Fruit fly (Drosophila melanogaster): ENCODE data around the gene Rox8.

DNA sequence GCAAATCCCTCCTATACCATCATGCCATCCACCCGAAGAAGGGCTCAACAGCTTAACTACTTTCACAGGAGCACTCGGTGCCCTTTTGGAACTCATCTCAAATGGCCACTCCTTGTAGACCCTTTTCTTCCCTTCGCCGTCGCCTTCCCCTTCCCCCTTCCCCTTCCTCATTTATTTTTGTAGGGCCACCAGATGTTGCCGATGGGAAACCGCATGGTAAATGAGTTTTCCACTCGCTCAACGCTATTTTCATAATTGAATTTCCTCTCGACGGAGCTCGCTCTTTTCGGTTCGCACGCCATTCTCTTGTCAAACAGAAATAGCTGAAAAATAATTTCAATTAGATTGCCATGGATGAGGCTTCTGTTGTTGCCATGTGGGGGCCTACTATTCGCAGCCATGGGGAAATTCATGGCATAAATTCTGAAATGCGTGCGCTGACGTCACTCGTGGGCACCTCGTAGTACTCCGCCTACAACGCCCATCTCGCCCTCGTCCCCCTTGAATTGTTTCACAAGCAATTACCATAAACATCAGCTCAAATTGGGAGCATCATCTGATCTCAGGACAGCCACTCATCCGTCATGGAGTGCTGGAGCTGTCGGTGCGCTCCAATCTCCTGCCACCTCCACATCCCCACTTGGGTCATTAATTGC, 35.9 kb downstream of the Rox8 start:
- TF ChIP-seq h (optimal IDR thresholded peaks at IDR 0.05) (no peak), chinmo (GFP tag; IDR thresholded peaks at IDR 0.05; ENCODE audit: partially characterized antibody) (no peak), Usf (GFP tag; optimal IDR thresholded peaks at IDR 0.05) (no peak), Aef1 (GFP tag; IDR thresholded peaks at IDR 0.05) (no peak), CG4820 (GFP tag; optimal IDR thresholded peaks at IDR 0.05) (no peak), wdn (GFP tag; IDR thresholded peaks at IDR 0.05) (no peak), CG1024 (GFP tag; IDR thresholded peaks at IDR 0.05) (no peak), sob (GFP tag; IDR thresholded peaks at IDR 0.05) (no peak), Scr (GFP tag; IDR thresholded peaks at IDR 0.05; ENCODE audit: partially characterized antibody) (no peak), fd64A (GFP tag; optimal IDR thresholded peaks at IDR 0.05) (no peak), CHES-1-like (GFP tag; optimal IDR thresholded peaks at IDR 0.05) (no peak)

Measured in whole organism, embryonic.